Fruit fly (Drosophila melanogaster): ENCODE measurements around the gene AMPdeam.

- TF ChIP-seq usp (GFP tag; optimal IDR thresholded peaks at IDR 0.05) (no peak), pan (optimal IDR thresholded peaks at IDR 0.05) (no peak), Jra (GFP tag; optimal IDR thresholded peaks at IDR 0.05) (peak; percentile 7), CG9705 (GFP tag; optimal IDR thresholded peaks at IDR 0.05) (no peak), Myc (optimal IDR thresholded peaks at IDR 0.05) (no peak), psq (GFP tag; optimal IDR thresholded peaks at IDR 0.05) (peak; percentile 54), rgr (GFP tag; optimal IDR thresholded peaks at IDR 0.05) (peak; percentile 64), Abd-B (GFP tag; optimal IDR thresholded peaks at IDR 0.05) (no peak), foxo (GFP tag; optimal IDR thresholded peaks at IDR 0.05) (peak in 1 of 2 experiments; percentile 69), Hnf4 (GFP tag; optimal IDR thresholded peaks at IDR 0.05) (peak; percentile 66), dsf (GFP tag; optimal IDR thresholded peaks at IDR 0.05; ENCODE audit: borderline replicate concordance) (no peak)
Observed at dm6 chrX:13815526-13816173, 30.0 kb downstream of the AMPdeam start.
